Worm (Caenorhabditis elegans) whole organism, L2 larva: Measurements from ENCODE around the gene clec-139.

Experiments
- F13H6.1 ChIP-seq: sonication (generic microtip); optimal IDR thresholded peaks from 2 replicates; lab custom pipeline; 2016; ENCODE audit warnings: missing genetic modification characterization, missing compliant biosample characterization
- R02D3.7 ChIP-seq: fragments of 150-350 bp; optimal IDR thresholded peaks from 2 replicates; lab custom pipeline; 2014; ENCODE audit warnings: missing biosample characterization, missing genetic modification characterization
- ama-1 ChIP-seq: fragments of 150-350 bp; optimal IDR thresholded peaks from 2 replicates; lab custom pipeline; 2018; ENCODE audit warnings: inconsistent platforms
- blmp-1 ChIP-seq: sonication (generic microtip); optimal IDR thresholded peaks from 2 replicates; lab custom pipeline; 2017; ENCODE audit warnings: missing genetic modification characterization, mild to moderate bottlenecking, missing compliant biosample characterization, antibody characterized with exemption, moderate library complexity; ENCODE audit not compliant: insufficient read depth
- lsy-2 ChIP-seq, 2 experiments: fragments of 150-350 bp in 1 of 2; sonication (generic microtip) in 1 of 2; optimal IDR thresholded peaks; 2 replicates each; lab custom pipeline; 2014 to 2017; ENCODE audit warnings: missing biosample characterization in 2 of 2, missing genetic modification characterization in 2 of 2
- nhr-11 ChIP-seq: fragments of 150-350 bp; optimal IDR thresholded peaks from 2 replicates; lab custom pipeline; 2014; ENCODE audit warnings: missing biosample characterization, missing genetic modification characterization
- nhr-12 ChIP-seq: fragments of 150-350 bp; optimal IDR thresholded peaks from 2 replicates; lab custom pipeline; 2014; ENCODE audit warnings: missing biosample characterization, missing genetic modification characterization
- nhr-21 ChIP-seq: fragments of 150-350 bp; optimal IDR thresholded peaks from 2 replicates; lab custom pipeline; 2014; ENCODE audit warnings: missing biosample characterization, missing genetic modification characterization
- nhr-23 ChIP-seq: fragments of 150-350 bp; optimal IDR thresholded peaks from 2 replicates; lab custom pipeline; 2014; ENCODE audit warnings: missing biosample characterization, missing genetic modification reagents, missing genetic modification characterization
- sma-9 ChIP-seq, 2 experiments: fragments of 150-350 bp in 1 of 2; sonication (generic microtip) in 1 of 2; optimal IDR thresholded peaks; 2 replicates each; lab custom pipeline; 2014 to 2016; ENCODE audit warnings: missing genetic modification characterization in 2 of 2, mild to moderate bottlenecking in 1 of 2, missing biosample characterization in 1 of 2, missing compliant biosample characterization in 1 of 2, missing genetic modification reagents in 1 of 2, moderate library complexity in 1 of 2
- zag-1 ChIP-seq: fragments of 150-350 bp; optimal IDR thresholded peaks from 2 replicates; lab custom pipeline; 2014; ENCODE audit warnings: missing biosample characterization, missing genetic modification characterization

- TF ChIP-seq nhr-21 (tag; lab: Kevin White, UChicago) = no peak
- TF ChIP-seq blmp-1 = no peak
- TF ChIP-seq nhr-12 = no peak
- no peak for TF ChIP-seq F13H6.1
- no peak for TF ChIP-seq nhr-11 (tag; lab: Kevin White, UChicago)
- no peak for TF ChIP-seq zag-1 (tag; lab: Kevin White, UChicago)
- TF ChIP-seq ama-1 (lab: Kevin White, UChicago) = no peak
- TF ChIP-seq nhr-23 (tag; lab: Kevin White, UChicago) = no peak
- TF ChIP-seq lsy-2 (tag; optimal IDR thresholded peaks at IDR 0.05; lab: Kevin White, UChicago) = no peak
- no peak for TF ChIP-seq sma-9 (GFP tag; optimal IDR thresholded peaks at IDR 0.05; lab: Kevin White, UChicago)
- no peak for TF ChIP-seq sma-9 (tag; optimal IDR thresholded peaks at IDR 0.05; lab: Kevin White, UChicago)
- TF ChIP-seq R02D3.7 (tag; lab: Kevin White, UChicago) = no peak
These were observed 30.9 kb downstream of the clec-139 start for ce11 chrII:4590660-4591059.
